Worm (Caenorhabditis elegans) whole organism, L4/young adult: Measurements from ENCODE around the gene R11D1.1.

ENCODE experiments used
- W03F9.2 ChIP-seq: fragments of 150-350 bp; optimal IDR thresholded peaks from 2 replicates; lab custom pipeline; 2014; ENCODE audit warnings: missing biosample characterization, missing genetic modification characterization
- dao-5 ChIP-seq: sonication (generic microtip); optimal IDR thresholded peaks from 2 replicates; lab custom pipeline; 2016; ENCODE audit warnings: missing genotype, missing genetic modification characterization, moderate library complexity, missing compliant biosample characterization
- him-1 ChIP-seq: sonication (generic microtip); optimal IDR thresholded peaks from 2 replicates; lab custom pipeline; 2016; ENCODE audit warnings: missing genotype, missing genetic modification reagents, missing genetic modification characterization, missing compliant biosample characterization

- TF ChIP-seq dao-5 (tag; lab: Kevin White, UChicago) (no peak), him-1 (tag; lab: Kevin White, UChicago) (no peak), W03F9.2 (tag; lab: Kevin White, UChicago) (no peak)
Measured at ce11 chrV:12711999-12712398, 7.8 kb downstream of the R11D1.1 start, which contains the start of gene R11D1.3.
